Worm (Caenorhabditis elegans): Measurements from ENCODE around the gene mrpl-10.

Gene mrpl-10

DNA sequence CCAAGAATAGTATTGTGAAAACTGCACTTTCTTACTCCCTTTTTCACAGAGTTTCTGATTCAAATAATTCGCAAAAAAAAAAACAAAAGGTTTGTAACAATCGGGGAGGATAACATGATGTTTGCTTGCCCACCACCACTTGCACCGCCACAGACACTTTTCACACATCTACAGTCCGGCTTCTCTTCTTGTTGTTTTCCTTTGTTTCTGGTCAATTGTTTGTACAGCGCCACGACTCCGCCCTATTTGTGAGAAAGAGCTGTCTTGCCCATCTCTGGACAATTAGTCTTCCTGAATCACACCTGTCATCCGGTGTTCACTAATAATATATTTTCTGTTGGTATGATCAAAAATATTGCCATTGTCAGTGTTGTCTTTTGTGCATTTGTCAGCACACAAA lies 47.3 kb downstream of the mrpl-10 start, which contains the start of gene M110.9:
Gene M110.9 (plus strand): TSS at position 301 of the 400 bp plus-strand sequence.
- TF ChIP-seq tab-1 (GFP tag; IDR thresholded peaks at IDR 0.05) (no peak), T22C8.4 (GFP tag; IDR thresholded peaks at IDR 0.05) (no peak), cog-1 (tag; optimal IDR thresholded peaks at IDR 0.05) (no peak), klf-2 (GFP tag; conservative IDR thresholded peaks at IDR 0.05) (no peak), ref-1 (GFP tag; conservative IDR thresholded peaks at IDR 0.05) (no peak), flt-1 (GFP tag; IDR thresholded peaks at IDR 0.05) (no peak), ztf-23 (GFP tag; IDR thresholded peaks at IDR 0.05) (no peak), med-1 (GFP tag; optimal IDR thresholded peaks at IDR 0.05; ENCODE audit: insufficient read depth) (no peak), ztf-29 (GFP tag; IDR thresholded peaks at IDR 0.05) (no peak)
